Fruit fly (Drosophila melanogaster) whole organism, embryonic: ENCODE data around the gene CG14017.
A peak's percentile ranks its signal among the peaks of the same experiment; 100 is the strongest.

Source experiments
- ATbp ChIP-seq: fragments of 200-800 bp; sonication (Bioruptor generic); optimal IDR thresholded peaks from 2 replicates; lab custom pipeline; 2017; ENCODE audit warnings: missing biosample characterization, mild to moderate bottlenecking, missing genetic modification characterization, missing genetic modification reagents
- CG10431 ChIP-seq: fragments of 200-800 bp; sonication (Bioruptor generic); optimal IDR thresholded peaks from 3 replicates; lab custom pipeline; 2018; ENCODE audit warnings: missing biosample characterization, mild to moderate bottlenecking, missing genetic modification characterization
- CG11398 ChIP-seq: fragments of 200-800 bp; sonication (Bioruptor generic); optimal IDR thresholded peaks from 2 replicates; lab custom pipeline; 2016; ENCODE audit warnings: missing biosample characterization, missing genetic modification characterization
- CG12071 ChIP-seq: fragments of 200-800 bp; sonication (Bioruptor generic); optimal IDR thresholded peaks from 3 replicates; lab custom pipeline; 2018; ENCODE audit warnings: missing biosample characterization, mild to moderate bottlenecking, missing genetic modification characterization
- CG12219 ChIP-seq: fragments of 200-800 bp; sonication (Bioruptor generic); optimal IDR thresholded peaks from 3 replicates; lab custom pipeline; 2018; ENCODE audit warnings: missing biosample characterization, mild to moderate bottlenecking, missing genetic modification characterization
- CG1233 ChIP-seq: fragments of 200-800 bp; sonication (Bioruptor generic); optimal IDR thresholded peaks from 4 replicates; lab custom pipeline; 2018; ENCODE audit warnings: missing biosample characterization, mild to moderate bottlenecking, missing genetic modification characterization
- CG12391 ChIP-seq: fragments of 200-800 bp; sonication (Bioruptor generic); optimal IDR thresholded peaks from 3 replicates; lab custom pipeline; 2018; ENCODE audit warnings: missing biosample characterization, mild to moderate bottlenecking, missing genetic modification characterization, moderate library complexity
- CG12942 ChIP-seq: fragments of 200-800 bp; sonication (Bioruptor generic); optimal IDR thresholded peaks from 3 replicates; lab custom pipeline; 2016; ENCODE audit warnings: missing biosample characterization, missing genetic modification characterization
- CG15479 ChIP-seq: fragments of 200-800 bp; sonication (Bioruptor generic); optimal IDR thresholded peaks from 3 replicates; lab custom pipeline; 2019; ENCODE audit warnings: missing biosample characterization, mild to moderate bottlenecking, missing genetic modification characterization, moderate library complexity
- CG17912 ChIP-seq: fragments of 200-800 bp; sonication (Bioruptor generic); optimal IDR thresholded peaks from 2 replicates; lab custom pipeline; 2018; ENCODE audit warnings: missing biosample characterization, mild to moderate bottlenecking, missing genetic modification characterization
- CG18619 ChIP-seq: fragments of 200-800 bp; sonication (Bioruptor generic); optimal IDR thresholded peaks from 3 replicates; lab custom pipeline; 2017; ENCODE audit warnings: missing biosample characterization, mild to moderate bottlenecking, missing genetic modification characterization
- CG2875 ChIP-seq: fragments of 200-800 bp; sonication (Bioruptor generic); optimal IDR thresholded peaks from 2 replicates; lab custom pipeline; 2017; ENCODE audit warnings: missing biosample characterization, mild to moderate bottlenecking, missing genetic modification characterization, missing genetic modification reagents
- CG3281 ChIP-seq: fragments of 200-800 bp; sonication (Bioruptor generic); optimal IDR thresholded peaks from 3 replicates; lab custom pipeline; 2017; ENCODE audit warnings: missing biosample characterization, mild to moderate bottlenecking, missing genetic modification characterization
- CG34376 ChIP-seq: fragments of 200-800 bp; sonication (Bioruptor generic); optimal IDR thresholded peaks from 2 replicates; lab custom pipeline; 2018; ENCODE audit warnings: missing biosample characterization, mild to moderate bottlenecking, missing genetic modification characterization
- CG7928 ChIP-seq: fragments of 200-800 bp; sonication (Bioruptor generic); optimal IDR thresholded peaks from 2 replicates; lab custom pipeline; 2017; ENCODE audit warnings: missing biosample characterization, mild to moderate bottlenecking, missing genetic modification characterization
- CG8290 ChIP-seq, 3 experiments: fragments of 200-800 bp; sonication (Bioruptor generic); optimal IDR thresholded peaks; 2 replicates each; lab custom pipeline; 2016 to 2019; ENCODE audit warnings: missing biosample characterization in 3 of 3, missing genetic modification characterization in 3 of 3, mild to moderate bottlenecking in 2 of 3, moderate library complexity in 1 of 3
- CG8359 ChIP-seq: fragments of 200-800 bp; sonication (Bioruptor generic); optimal IDR thresholded peaks from 2 replicates; lab custom pipeline; 2017; ENCODE audit warnings: missing biosample characterization, mild to moderate bottlenecking, missing genetic modification characterization, borderline replicate concordance
- CG9215 ChIP-seq: fragments of 200-800 bp; sonication (Bioruptor generic); IDR thresholded peaks from 2 replicates; pipeline ENCODE4 v1.3.6; 2022; ENCODE audit warnings: missing biosample characterization, missing genetic modification characterization
- CG9727 ChIP-seq: fragments of 200-800 bp; sonication (Bioruptor generic); optimal IDR thresholded peaks from 3 replicates; lab custom pipeline; 2017; ENCODE audit warnings: missing biosample characterization, mild to moderate bottlenecking, missing genetic modification characterization
- CrebB ChIP-seq: fragments of 200-800 bp; sonication (Bioruptor generic); optimal IDR thresholded peaks from 3 replicates; lab custom pipeline; 2018; ENCODE audit warnings: missing biosample characterization, mild to moderate bottlenecking, missing genetic modification characterization
- Dll ChIP-seq: fragments of 200-800 bp; sonication (Bioruptor generic); IDR thresholded peaks from 4 replicates; pipeline ENCODE4 v1.3.6; 2022; ENCODE audit warnings: missing biosample characterization, missing genetic modification characterization; ENCODE audit not compliant: partially characterized antibody
- Elba2 ChIP-seq: fragments of 200-800 bp; sonication (Bioruptor generic); optimal IDR thresholded peaks from 3 replicates; lab custom pipeline; 2016; ENCODE audit warnings: missing biosample characterization, missing genetic modification characterization
- Fer3 ChIP-seq: fragments of 200-800 bp; sonication (Bioruptor generic); optimal IDR thresholded peaks from 2 replicates; lab custom pipeline; 2018; ENCODE audit warnings: missing biosample characterization, mild to moderate bottlenecking, missing genetic modification characterization, moderate library complexity
- Hr78 ChIP-seq, 2 experiments: fragments of 200-800 bp in 1 of 2; fragments of >200 bp in 1 of 2; sonication (Bioruptor generic) in 1 of 2; optimal IDR thresholded peaks; 2 replicates each; lab custom pipeline; 2017 to 2019; ENCODE audit warnings: missing biosample characterization in 2 of 2, missing genetic modification characterization in 2 of 2, mild to moderate bottlenecking in 1 of 2, moderate library complexity in 1 of 2
- Jarid2 ChIP-seq: fragments of 200-800 bp; sonication (Bioruptor generic); optimal IDR thresholded peaks from 3 replicates; lab custom pipeline; 2017; ENCODE audit warnings: mild to moderate bottlenecking, missing biosample characterization, missing genetic modification reagents, missing genetic modification characterization
- Mad ChIP-seq: fragments of 200-800 bp; sonication (Bioruptor generic); optimal IDR thresholded peaks from 2 replicates; lab custom pipeline; 2016; ENCODE audit warnings: missing biosample characterization, missing genetic modification characterization
- NC2β ChIP-seq: fragments of 200-800 bp; sonication (Bioruptor generic); optimal IDR thresholded peaks from 2 replicates; lab custom pipeline; 2016; ENCODE audit warnings: missing biosample characterization, missing genetic modification characterization
- Neu2 ChIP-seq: fragments of 200-800 bp; sonication (Bioruptor generic); optimal IDR thresholded peaks from 3 replicates; lab custom pipeline; 2016; ENCODE audit warnings: missing biosample characterization, missing genetic modification characterization, borderline replicate concordance
- aop ChIP-seq: fragments of 200-800 bp; sonication (Bioruptor generic); IDR thresholded peaks from 2 replicates; pipeline ENCODE4 v1.3.6; 2022; ENCODE audit warnings: missing biosample characterization, missing genetic modification characterization
- ara ChIP-seq: fragments of 200-800 bp; sonication (Bioruptor generic); IDR thresholded peaks from 2 replicates; pipeline ENCODE4 v1.3.6; 2022; ENCODE audit warnings: missing biosample characterization, missing genetic modification characterization
- crc ChIP-seq: fragments of 200-800 bp; sonication (Bioruptor generic); optimal IDR thresholded peaks from 2 replicates; lab custom pipeline; 2016; ENCODE audit warnings: missing biosample characterization, missing genetic modification characterization
- crp ChIP-seq, 2 experiments: fragments of 200-800 bp; sonication (Bioruptor generic); optimal IDR thresholded peaks; 2 replicates in 1 of 2; 3 replicates in 1 of 2; lab custom pipeline; 2017; ENCODE audit warnings: missing biosample characterization in 2 of 2, missing genetic modification characterization in 2 of 2, mild to moderate bottlenecking in 1 of 2, moderate library complexity in 1 of 2
- exex ChIP-seq: fragments of 200-800 bp; sonication (Bioruptor generic); optimal IDR thresholded peaks from 4 replicates; lab custom pipeline; 2018; ENCODE audit warnings: missing biosample characterization, mild to moderate bottlenecking, missing genetic modification characterization, moderate library complexity
- insv ChIP-seq, 2 experiments: fragments of 200-800 bp; sonication (Bioruptor generic); optimal IDR thresholded peaks; 3 replicates each; lab custom pipeline; 2016 to 2018; ENCODE audit warnings: missing biosample characterization in 2 of 2, missing genetic modification characterization in 2 of 2
- jigr1 ChIP-seq: fragments of 200-800 bp; sonication (Bioruptor generic); IDR thresholded peaks from 3 replicates; pipeline ENCODE4 v1.3.6; 2022; ENCODE audit warnings: missing biosample characterization, missing genetic modification characterization
- lab ChIP-seq: fragments of 200-800 bp; sonication (Bioruptor generic); optimal IDR thresholded peaks from 3 replicates; lab custom pipeline; 2017; ENCODE audit warnings: missing biosample characterization, missing genetic modification characterization, mild to moderate bottlenecking, moderate library complexity, missing genetic modification reagents
- mld ChIP-seq: fragments of 200-800 bp; sonication (Bioruptor generic); IDR thresholded peaks from 3 replicates; pipeline ENCODE4 v1.3.6; 2022; ENCODE audit warnings: missing biosample characterization, missing genetic modification characterization; ENCODE audit not compliant: partially characterized antibody
- otp ChIP-seq: fragments of 200-800 bp; sonication (Bioruptor generic); IDR thresholded peaks from 3 replicates; pipeline ENCODE4, ENCODE4 v1.3.6; 2022; ENCODE audit warnings: missing biosample characterization, missing genetic modification characterization
- salm ChIP-seq: fragments of 200-800 bp; sonication (Bioruptor generic); optimal IDR thresholded peaks from 2 replicates; lab custom pipeline; 2018; ENCODE audit warnings: missing biosample characterization, mild to moderate bottlenecking, missing genetic modification characterization
- schlank ChIP-seq: fragments of 200-800 bp; sonication (Bioruptor generic); optimal IDR thresholded peaks from 2 replicates; lab custom pipeline; 2018; ENCODE audit warnings: missing biosample characterization, mild to moderate bottlenecking, missing genetic modification characterization
- sd ChIP-seq: fragments of 200-800 bp; sonication (Bioruptor generic); optimal IDR thresholded peaks from 3 replicates; lab custom pipeline; 2018; ENCODE audit warnings: missing biosample characterization, mild to moderate bottlenecking, missing genetic modification characterization, moderate library complexity
- sisA ChIP-seq: fragments of 200-800 bp; sonication (Bioruptor generic); IDR thresholded peaks from 2 replicates; pipeline ENCODE4 v1.3.6; 2022; ENCODE audit warnings: missing biosample characterization, missing genetic modification characterization
- sug ChIP-seq: fragments of 200-800 bp; optimal IDR thresholded peaks from 2 replicates; lab custom pipeline; 2019; ENCODE audit warnings: missing biosample characterization, mild to moderate bottlenecking, missing genetic modification characterization, moderate library complexity
- wek ChIP-seq: fragments of 200-800 bp; sonication (Bioruptor generic); optimal IDR thresholded peaks from 3 replicates; lab custom pipeline; 2018; ENCODE audit warnings: missing biosample characterization, mild to moderate bottlenecking, missing genetic modification characterization, moderate library complexity
- zfh1 ChIP-seq: fragments of 200-800 bp; sonication (Bioruptor generic); IDR thresholded peaks from 3 replicates; pipeline ENCODE4 v1.3.6; 2022; ENCODE audit warnings: missing biosample characterization, missing genetic modification characterization

Gene CG14017

dm6 chr2L:5546518-5547287, 7.0 kb upstream of the CG14017 start, which contains the start of gene Oscillin (continued):
- TF ChIP-seq CG7928 (GFP tag; lab: Kevin White, UChicago) (no peak), Elba2 (GFP tag; lab: Kevin White, UChicago) (no peak), crc (peak; percentile 42), aop (no peak), schlank (tag; lab: Kevin White, UChicago) (no peak), insv (GFP tag; optimal IDR thresholded peaks at IDR 0.05; lab: Kevin White, UChicago) (peak in 1 of 2 experiments; percentile 35), CG9215 (GFP tag; lab: Robert Waterston, UW) (peak; percentile 77), CG18619 (GFP tag; lab: Kevin White, UChicago) (peak; percentile 49)

dm6 chr2L:5547288-5547777, 6.4 kb upstream of the CG14017 start:
- TF ChIP-seq crp (GFP tag; optimal IDR thresholded peaks at IDR 0.05; lab: Kevin White, UChicago) (peak in 1 of 2 experiments; percentile 20), Neu2 (GFP tag; lab: Kevin White, UChicago) (no peak), sug (tag; lab: Kevin White, UChicago) (peak; percentile 89), CrebB (tag; lab: Kevin White, UChicago) (peak; percentile 57), Fer3 (tag; lab: Kevin White, UChicago) (peak; percentile 3), exex (tag; lab: Kevin White, UChicago) (peak; percentile 93), CG10431 (peak; percentile 37), CG8359 (GFP tag; lab: Kevin White, UChicago) (no peak), CG17912 (GFP tag; lab: Kevin White, UChicago) (peak; percentile 10), CG15479 (GFP tag; lab: Kevin White, UChicago) (peak; percentile 84), CG9727 (GFP tag; lab: Kevin White, UChicago) (peak; percentile 10), CG12391 (tag; lab: Kevin White, UChicago) (no peak), jigr1 (GFP tag; lab: Robert Waterston, UW) (no peak), ATbp (peak; percentile 30), wek (GFP tag; lab: Kevin White, UChicago) (peak; percentile 34), CG34376 (GFP tag; lab: Kevin White, UChicago) (peak; percentile 75), CG1233 (peak; percentile 12), Mad (no peak), CG18619 (GFP tag; lab: Kevin White, UChicago) (no peak), Jarid2 (GFP tag; lab: Kevin White, UChicago) (peak; percentile 6), salm (tag; lab: Kevin White, UChicago) (peak; percentile 30), CG11398 (GFP tag; lab: Kevin White, UChicago) (no peak), sd (peak; percentile 48), zfh1 (GFP tag; lab: Robert Waterston, UW) (0 out of 3 replicates have a peak, but pooled peaks have one; percentile 14), ara (GFP tag; lab: Robert Waterston, UW) (peak; percentile 49; the same call in 1 of the 2 replicates), CG2875 (GFP tag; lab: Kevin White, UChicago) (peak; percentile 13), CG12071 (GFP tag; lab: Kevin White, UChicago) (peak; percentile 16), CG8290 (GFP tag; optimal IDR thresholded peaks at IDR 0.05; lab: Kevin White, UChicago) (no peak), CG8290 (tag; optimal IDR thresholded peaks at IDR 0.05; lab: Kevin White, UChicago) (no peak), lab (GFP tag; lab: Kevin White, UChicago) (peak; percentile 47), CG12219 (GFP tag; lab: Kevin White, UChicago) (peak; percentile 39), CG3281 (peak; percentile 13), mld (GFP tag; lab: Robert Waterston, UW) (0 out of 3 replicates have a peak, but pooled peaks have one; percentile 2), NC2β (GFP tag; lab: Kevin White, UChicago) (no peak), otp (GFP tag; lab: Robert Waterston, UW) (no peak), Dll (GFP tag; lab: Robert Waterston, UW) (0 out of 4 replicates have a peak, but pooled peaks have one; percentile 37), sisA (GFP tag; lab: Robert Waterston, UW) (no peak), Hr78 (GFP tag; optimal IDR thresholded peaks at IDR 0.05; lab: Kevin White, UChicago) (peak in 1 of 2 experiments; percentile 22), CG12942 (GFP tag; lab: Kevin White, UChicago) (no peak)
